Worm (Caenorhabditis elegans) whole organism, L4 larva: ENCODE data around the gene F52E4.5.

ENCODE experiments used
- D1046.2 ChIP-seq: fragments of 200-800 bp; sonication (Bioruptor generic); IDR thresholded peaks from 2 replicates; pipeline ENCODE4 v1.3.6; 2022; ENCODE audit warnings: missing genetic modification characterization, missing compliant biosample characterization
- F49E8.2 ChIP-seq: sonication (generic microtip); optimal IDR thresholded peaks from 2 replicates; lab custom pipeline; 2016; ENCODE audit warnings: missing compliant biosample characterization, mild to moderate bottlenecking, missing genetic modification characterization, borderline replicate concordance
- T26A8.4 ChIP-seq: fragments of 200-800 bp; sonication (Bioruptor generic); IDR thresholded peaks from 2 replicates; pipeline ENCODE4 v1.3.6; 2022; ENCODE audit warnings: missing genetic modification characterization, missing compliant biosample characterization
- Y105C5A.15 ChIP-seq: fragments of 200-800 bp; sonication (Bioruptor generic); IDR thresholded peaks from 2 replicates; pipeline ENCODE4 v1.3.6; 2022; ENCODE audit warnings: missing genetic modification characterization, missing compliant biosample characterization
- Y75B8A.6 ChIP-seq: fragments of 200-800 bp; sonication (Bioruptor generic); IDR thresholded peaks from 2 replicates; pipeline ENCODE4 v1.3.6; 2022; ENCODE audit warnings: missing genetic modification reagents, missing genetic modification characterization, missing compliant biosample characterization
- aha-1 ChIP-seq: fragments of 150-350 bp; peaks from one replicate; lab custom pipeline; 2014; ENCODE audit warnings: missing biosample characterization, missing genetic modification characterization
- ceh-20 ChIP-seq: fragments of 200-800 bp; sonication (Bioruptor generic); IDR thresholded peaks from 2 replicates; pipeline ENCODE4 v1.3.6; 2022; ENCODE audit warnings: missing genetic modification reagents, missing genetic modification characterization, missing compliant biosample characterization
- daf-16 ChIP-seq, 3 experiments: sonication (generic microtip); optimal IDR thresholded peaks; 2 replicates each; lab custom pipeline; 2016 to 2017; ENCODE audit warnings: missing genetic modification characterization in 3 of 3, missing genetic modification reagents in 3 of 3, mild to moderate bottlenecking in 2 of 3, missing compliant biosample characterization in 2 of 3, missing biosample characterization in 1 of 3, moderate library complexity in 1 of 3
- dmd-6 ChIP-seq: fragments of 200-800 bp; sonication (Bioruptor generic); IDR thresholded peaks from 2 replicates; pipeline ENCODE4 v1.3.6; 2022; ENCODE audit warnings: missing genetic modification reagents, missing genetic modification characterization, missing compliant biosample characterization
- dmd-8 ChIP-seq: fragments of 200-800 bp; sonication (Bioruptor generic); IDR thresholded peaks from 2 replicates; pipeline ENCODE4 v1.3.6; 2022; ENCODE audit warnings: missing genetic modification characterization, missing compliant biosample characterization
- dmd-9 ChIP-seq: fragments of 200-800 bp; sonication (Bioruptor generic); IDR thresholded peaks from 2 replicates; pipeline ENCODE4 v1.3.6; 2022; ENCODE audit warnings: missing genetic modification reagents, missing genetic modification characterization, missing compliant biosample characterization
- egl-27 ChIP-seq: sonication (generic microtip); optimal IDR thresholded peaks from 3 replicates; lab custom pipeline; 2017; ENCODE audit warnings: missing biosample characterization, missing genetic modification reagents, missing genetic modification characterization
- egl-43 ChIP-seq: fragments of 200-800 bp; sonication (Bioruptor generic); IDR thresholded peaks from 2 replicates; pipeline ENCODE4 v1.3.6; 2022; ENCODE audit warnings: missing genetic modification reagents, missing genetic modification characterization, missing compliant biosample characterization
- hlh-30 ChIP-seq: sonication (generic microtip); optimal IDR thresholded peaks from 2 replicates; lab custom pipeline; 2017; ENCODE audit warnings: antibody characterized with exemption, mild to moderate bottlenecking, missing genetic modification characterization, missing compliant biosample characterization; ENCODE audit not compliant: insufficient read depth
- lim-7 ChIP-seq: fragments of 200-800 bp; sonication (Bioruptor generic); IDR thresholded peaks from 2 replicates; pipeline ENCODE4 v1.3.6; 2022; ENCODE audit warnings: missing genetic modification characterization, missing compliant biosample characterization
- lin-1 ChIP-seq: fragments of 200-800 bp; sonication (Bioruptor generic); IDR thresholded peaks from 2 replicates; pipeline ENCODE4 v1.3.6; 2022; ENCODE audit warnings: missing genetic modification reagents, missing genetic modification characterization, missing compliant biosample characterization
- lin-13 ChIP-seq: fragments of 150-350 bp; optimal IDR thresholded peaks from 2 replicates; lab custom pipeline; 2014; ENCODE audit warnings: missing biosample characterization, missing genetic modification reagents, missing genetic modification characterization
- lsy-2 ChIP-seq, 2 experiments: fragments of 150-350 bp in 1 of 2; sonication (generic microtip) in 1 of 2; optimal IDR thresholded peaks; 2 replicates each; lab custom pipeline; 2014 to 2017; ENCODE audit warnings: missing biosample characterization in 2 of 2, missing genetic modification characterization in 2 of 2
- madf-5 ChIP-seq, 2 experiments: fragments of 200-800 bp; sonication (Bioruptor generic); IDR thresholded peaks; 2 replicates each; pipeline ENCODE4 v1.3.6; 2022; ENCODE audit warnings: missing compliant biosample characterization in 2 of 2, missing genetic modification characterization in 2 of 2
- madf-9 ChIP-seq: fragments of 200-800 bp; sonication (Bioruptor generic); conservative IDR thresholded peaks from 2 replicates; pipeline ENCODE4 v1.3.6; 2022; ENCODE audit warnings: missing genetic modification reagents, missing genetic modification characterization, missing compliant biosample characterization
- mdt-29 ChIP-seq: fragments of 200-800 bp; sonication (Bioruptor generic); IDR thresholded peaks from 2 replicates; pipeline ENCODE4 v1.3.6; 2022; ENCODE audit warnings: missing genetic modification reagents, missing genetic modification characterization, missing compliant biosample characterization
- mep-1 ChIP-seq: fragments of 150-350 bp; sonication (generic microtip); optimal IDR thresholded peaks from 3 replicates; lab custom pipeline; 2014; ENCODE audit warnings: missing biosample characterization, missing genetic modification characterization
- mes-2 ChIP-seq: sonication (generic microtip); optimal IDR thresholded peaks from 2 replicates; lab custom pipeline; 2016; ENCODE audit warnings: missing genotype, mild to moderate bottlenecking, missing genetic modification characterization, missing compliant biosample characterization; ENCODE audit not compliant: poor library complexity, severe bottlenecking
- nhr-237 ChIP-seq: sonication (generic microtip); optimal IDR thresholded peaks from 2 replicates; lab custom pipeline; 2017; ENCODE audit warnings: missing biosample characterization, missing genetic modification characterization
- nhr-25 ChIP-seq: sonication (generic microtip); optimal IDR thresholded peaks from 2 replicates; lab custom pipeline; 2017; ENCODE audit warnings: missing genetic modification characterization, mild to moderate bottlenecking, missing compliant biosample characterization, antibody characterized with exemption, moderate library complexity, borderline replicate concordance; ENCODE audit not compliant: insufficient read depth
- nhr-6 ChIP-seq: fragments of 150-350 bp; optimal IDR thresholded peaks from 2 replicates; lab custom pipeline; 2014; ENCODE audit warnings: missing biosample characterization, missing genetic modification characterization
- pha-4 ChIP-seq, 2 experiments: fragments of 150-350 bp in 1 of 2; fragments of 200-800 bp in 1 of 2; sonication (Bioruptor generic) in 1 of 2; IDR thresholded peaks in 1 of 2; optimal IDR thresholded peaks in 1 of 2; 2 replicates each; pipeline versions ENCODE4 v1.3.6 to Lab custom; 2014 to 2022; ENCODE audit warnings: missing genetic modification characterization in 2 of 2, missing genetic modification reagents in 2 of 2, missing biosample characterization in 1 of 2, missing compliant biosample characterization in 1 of 2
- pqm-1 ChIP-seq: sonication (generic microtip); optimal IDR thresholded peaks from 2 replicates; lab custom pipeline; 2017; ENCODE audit warnings: missing biosample characterization, missing genetic modification characterization
- saeg-2 ChIP-seq: fragments of 200-800 bp; sonication (Bioruptor generic); IDR thresholded peaks from 2 replicates; pipeline ENCODE4 v1.3.6; 2022; ENCODE audit warnings: missing genetic modification reagents, missing genetic modification characterization, missing compliant biosample characterization
- set-16 ChIP-seq: fragments of 200-800 bp; sonication (Bioruptor generic); IDR thresholded peaks from 2 replicates; pipeline ENCODE4 v1.3.6; 2022; ENCODE audit warnings: missing genetic modification reagents, missing genetic modification characterization, missing compliant biosample characterization
- snpc-1.2 ChIP-seq: fragments of 200-800 bp; sonication (Bioruptor generic); IDR thresholded peaks from 2 replicates; pipeline ENCODE4 v1.3.6; 2022; ENCODE audit warnings: missing genetic modification reagents, missing genetic modification characterization, missing compliant biosample characterization
- spr-1 ChIP-seq: sonication (generic microtip); optimal IDR thresholded peaks from 2 replicates; lab custom pipeline; 2016; ENCODE audit warnings: mild to moderate bottlenecking, missing genetic modification characterization, missing compliant biosample characterization
- tra-1 ChIP-seq: fragments of 200-800 bp; sonication (Bioruptor generic); IDR thresholded peaks from 2 replicates; pipeline ENCODE4 v1.3.6; 2022; ENCODE audit warnings: missing genetic modification reagents, missing genetic modification characterization, missing compliant biosample characterization
- unc-130 ChIP-seq: sonication (generic microtip); optimal IDR thresholded peaks from 2 replicates; lab custom pipeline; 2016; ENCODE audit warnings: missing genetic modification reagents, missing genetic modification characterization, missing compliant biosample characterization
- vab-7 ChIP-seq: fragments of 200-800 bp; sonication (Bioruptor generic); IDR thresholded peaks from 2 replicates; pipeline ENCODE4 v1.3.6; 2022; ENCODE audit warnings: missing genetic modification reagents, missing genetic modification characterization, missing compliant biosample characterization
- zag-1 ChIP-seq: fragments of 150-350 bp; optimal IDR thresholded peaks from 2 replicates; lab custom pipeline; 2014; ENCODE audit warnings: missing biosample characterization, missing genetic modification characterization
- zfp-3 ChIP-seq: fragments of 200-800 bp; sonication (Bioruptor generic); conservative IDR thresholded peaks from 2 replicates; pipeline ENCODE4 v1.3.6; 2022; ENCODE audit warnings: missing genetic modification reagents, missing genetic modification characterization, missing compliant biosample characterization
- zip-2 ChIP-seq: fragments of 150-350 bp; optimal IDR thresholded peaks from 2 replicates; lab custom pipeline; 2014; ENCODE audit warnings: missing biosample characterization, missing genetic modification characterization
- ztf-7 ChIP-seq: fragments of 150-350 bp; optimal IDR thresholded peaks from 2 replicates; lab custom pipeline; 2014; ENCODE audit warnings: missing biosample characterization, missing genetic modification characterization

The F52E4.5 gene

ce11 chrX:3114306-3115133 is 27.4 kb upstream of the F52E4.5 start, which contains the start of gene gpd-2:
Gene gpd-2, minus strand, starts transcription at chrX:3114689.
- TF ChIP-seq mes-2 (tag; lab: Kevin White, UChicago), result peak; percentile 46
- 0 out of 2 replicates have a peak, but pooled peaks have one; percentile 6 for TF ChIP-seq vab-7 (GFP tag; lab: Robert Waterston, UW)
- TF ChIP-seq pqm-1 (tag; lab: Kevin White, UChicago), result peak; percentile 7
- TF ChIP-seq unc-130, result no peak
- TF ChIP-seq mep-1, result peak; percentile 43
- peak; percentile 60 for TF ChIP-seq nhr-25 (tag; lab: Kevin White, UChicago)
- TF ChIP-seq madf-5 (GFP tag; IDR thresholded peaks at IDR 0.05; lab: Robert Waterston, UW), result no peak
- no peak for TF ChIP-seq hlh-30
- no peak for TF ChIP-seq Y75B8A.6
- peak; percentile 49; the same call in 1 of the 2 replicates for TF ChIP-seq lim-7 (GFP tag; lab: Robert Waterston, UW)
- peak; percentile 93 for TF ChIP-seq aha-1 (tag; lab: Kevin White, UChicago)
- TF ChIP-seq zag-1 (tag; lab: Kevin White, UChicago), result no peak
- 0 out of 2 replicates have a peak, but pooled peaks have one; percentile 46 for TF ChIP-seq D1046.2 (GFP tag; lab: Robert Waterston, UW)
- TF ChIP-seq madf-9 (GFP tag; lab: Robert Waterston, UW), result no peak; the same call in 1 of the 2 replicates
- no peak for TF ChIP-seq lin-1 (GFP tag; lab: Robert Waterston, UW)
- peak; percentile 6 for TF ChIP-seq zip-2 (tag; lab: Kevin White, UChicago)
- no peak for TF ChIP-seq dmd-9 (GFP tag; lab: Robert Waterston, UW)
- no peak for TF ChIP-seq spr-1 (tag; lab: Kevin White, UChicago)
- TF ChIP-seq lsy-2 (tag; optimal IDR thresholded peaks at IDR 0.05; lab: Kevin White, UChicago), result peak in 1 of 2 experiments; percentile 29
- 0 out of 2 replicates have a peak, but pooled peaks have one; percentile 17 for TF ChIP-seq Y105C5A.15
- peak; percentile 41 for TF ChIP-seq nhr-6 (tag; lab: Kevin White, UChicago)
- no peak for TF ChIP-seq F49E8.2
- peak; percentile 81; the same call in 1 of the 2 replicates for TF ChIP-seq zfp-3 (GFP tag; lab: Robert Waterston, UW)
- TF ChIP-seq pha-4 (GFP tag; IDR thresholded peaks at IDR 0.05; lab: Robert Waterston, UW), result 0 out of 2 replicates have a peak, but pooled peaks have one; percentile 15
- TF ChIP-seq pha-4 (tag; optimal IDR thresholded peaks at IDR 0.05; lab: Kevin White, UChicago), result no peak
- peak; percentile 45; the same call in 1 of the 2 replicates for TF ChIP-seq egl-43 (GFP tag; lab: Robert Waterston, UW)
- TF ChIP-seq saeg-2, result 0 out of 2 replicates have a peak, but pooled peaks have one; percentile 24
- 0 out of 2 replicates have a peak, but pooled peaks have one; percentile 22 for TF ChIP-seq snpc-1.2 (GFP tag; lab: Robert Waterston, UW)
- TF ChIP-seq nhr-237 (tag; lab: Kevin White, UChicago), result no peak
- no peak for TF ChIP-seq lin-13 (GFP tag; lab: Kevin White, UChicago)
- TF ChIP-seq egl-27 (tag; lab: Kevin White, UChicago), result no peak
- peak; percentile 74 for TF ChIP-seq mdt-29 (GFP tag; lab: Robert Waterston, UW)
- no peak for TF ChIP-seq daf-16 (GFP tag; optimal IDR thresholded peaks at IDR 0.05; lab: Kevin White, UChicago)
- peak; percentile 26 for TF ChIP-seq daf-16 (tag; optimal IDR thresholded peaks at IDR 0.05; lab: Kevin White, UChicago)
- peak; percentile 52 for TF ChIP-seq ztf-7 (tag; lab: Kevin White, UChicago)
- TF ChIP-seq dmd-6 (GFP tag; lab: Robert Waterston, UW), result 0 out of 2 replicates have a peak, but pooled peaks have one; percentile 6
- TF ChIP-seq T26A8.4 (GFP tag; lab: Robert Waterston, UW), result peak; percentile 73; the same call in 1 of the 2 replicates

ce11 chrX:3113693-3114092 is 26.5 kb upstream of the F52E4.5 start:
- TF ChIP-seq zfp-3 (GFP tag; lab: Robert Waterston, UW) (peak; percentile 28), tra-1 (peak; percentile 38; the same call in 1 of the 2 replicates), T26A8.4 (GFP tag; lab: Robert Waterston, UW) (peak; percentile 5; the same call in 1 of the 2 replicates), mdt-29 (GFP tag; lab: Robert Waterston, UW) (peak; percentile 21; the same call in 1 of the 2 replicates), set-16 (GFP tag; lab: Robert Waterston, UW) (peak; percentile 60), aha-1 (tag; lab: Kevin White, UChicago) (peak; percentile 62), egl-43 (GFP tag; lab: Robert Waterston, UW) (0 out of 2 replicates have a peak, but pooled peaks have one; percentile 34), dmd-8 (GFP tag; lab: Robert Waterston, UW) (0 out of 2 replicates have a peak, but pooled peaks have one; percentile 34), ceh-20 (peak; percentile 14; the same call in 1 of the 2 replicates)
